Worm (Caenorhabditis elegans) whole organism, L4 larva: ENCODE measurements around the gene Y65A5A.24.

Experiments
- F10B5.3 ChIP-seq: sonication (generic microtip); optimal IDR thresholded peaks from 2 replicates; lab custom pipeline; 2016; ENCODE audit warnings: mild to moderate bottlenecking, missing genetic modification characterization, missing compliant biosample characterization
- F37D6.2 ChIP-seq: sonication (generic microtip); optimal IDR thresholded peaks from 2 replicates; lab custom pipeline; 2016; ENCODE audit warnings: mild to moderate bottlenecking, missing genetic modification characterization, missing compliant biosample characterization
- Y5F2A.4 ChIP-seq: fragments of 200-800 bp; sonication (Bioruptor generic); optimal IDR thresholded peaks from 2 replicates; lab custom pipeline; 2018; ENCODE audit warnings: mild to moderate bottlenecking, missing genetic modification characterization, missing compliant biosample characterization
- ZK337.2 ChIP-seq: fragments of 200-800 bp; sonication (Bioruptor generic); IDR thresholded peaks from 2 replicates; pipeline ENCODE4 v1.3.6; 2022; ENCODE audit warnings: missing genetic modification reagents, missing genetic modification characterization, missing compliant biosample characterization
- ZK546.5 ChIP-seq, 2 experiments: sonication (generic microtip); optimal IDR thresholded peaks; 2 replicates each; lab custom pipeline; 2017; ENCODE audit warnings: missing biosample characterization in 2 of 2, missing genetic modification characterization in 2 of 2
- aha-1 ChIP-seq: fragments of 150-350 bp; peaks from one replicate; lab custom pipeline; 2014; ENCODE audit warnings: missing biosample characterization, missing genetic modification characterization
- aly-2 ChIP-seq: sonication (generic microtip); optimal IDR thresholded peaks from 2 replicates; lab custom pipeline; 2018; ENCODE audit warnings: missing biosample characterization, missing genetic modification characterization
- ama-1 ChIP-seq: fragments of 150-350 bp; optimal IDR thresholded peaks from 2 replicates; lab custom pipeline; 2014; ENCODE audit warnings: inconsistent platforms, mixed read lengths
- arid-1 ChIP-seq: fragments of 200-800 bp; sonication (Bioruptor generic); conservative IDR thresholded peaks from 2 replicates; pipeline ENCODE4 v1.3.6; 2022; ENCODE audit warnings: missing genetic modification reagents, missing genetic modification characterization, missing compliant biosample characterization
- ceh-20 ChIP-seq: fragments of 200-800 bp; sonication (Bioruptor generic); IDR thresholded peaks from 2 replicates; pipeline ENCODE4 v1.3.6; 2022; ENCODE audit warnings: missing genetic modification reagents, missing genetic modification characterization, missing compliant biosample characterization
- ceh-32 ChIP-seq: sonication (generic microtip); optimal IDR thresholded peaks from 2 replicates; lab custom pipeline; 2016; ENCODE audit warnings: mild to moderate bottlenecking, missing genetic modification characterization, missing compliant biosample characterization; ENCODE audit not compliant: poor library complexity
- ceh-62 ChIP-seq: sonication (generic microtip); optimal IDR thresholded peaks from 2 replicates; lab custom pipeline; 2017; ENCODE audit warnings: missing biosample characterization, missing genetic modification characterization
- daf-12 ChIP-seq: fragments of 150-350 bp; optimal IDR thresholded peaks from 2 replicates; lab custom pipeline; 2014; ENCODE audit warnings: missing biosample characterization, missing genetic modification reagents, missing genetic modification characterization
- daf-19 ChIP-seq: fragments of 200-800 bp; sonication (Bioruptor generic); conservative IDR thresholded peaks from 2 replicates; pipeline ENCODE4 v1.3.6; 2022; ENCODE audit warnings: missing genetic modification characterization, missing compliant biosample characterization
- dmd-9 ChIP-seq: fragments of 200-800 bp; sonication (Bioruptor generic); IDR thresholded peaks from 2 replicates; pipeline ENCODE4 v1.3.6; 2022; ENCODE audit warnings: missing genetic modification reagents, missing genetic modification characterization, missing compliant biosample characterization
- dve-1 ChIP-seq: sonication (generic microtip); optimal IDR thresholded peaks from 2 replicates; lab custom pipeline; 2017; ENCODE audit warnings: antibody characterized with exemption, mild to moderate bottlenecking, missing genetic modification characterization, missing compliant biosample characterization; ENCODE audit not compliant: insufficient read depth
- egl-27 ChIP-seq: sonication (generic microtip); optimal IDR thresholded peaks from 3 replicates; lab custom pipeline; 2017; ENCODE audit warnings: missing biosample characterization, missing genetic modification reagents, missing genetic modification characterization
- egl-43 ChIP-seq: fragments of 200-800 bp; sonication (Bioruptor generic); IDR thresholded peaks from 2 replicates; pipeline ENCODE4 v1.3.6; 2022; ENCODE audit warnings: missing genetic modification reagents, missing genetic modification characterization, missing compliant biosample characterization
- gei-8 ChIP-seq: fragments of 200-800 bp; sonication (Bioruptor generic); optimal IDR thresholded peaks from 2 replicates; lab custom pipeline; 2018; ENCODE audit warnings: mild to moderate bottlenecking, missing genetic modification characterization, missing compliant biosample characterization
- hlh-11 ChIP-seq: fragments of 200-800 bp; sonication (Bioruptor generic); optimal IDR thresholded peaks from 2 replicates; lab custom pipeline; 2018; ENCODE audit warnings: mild to moderate bottlenecking, missing genetic modification characterization, missing compliant biosample characterization
- lim-7 ChIP-seq: fragments of 200-800 bp; sonication (Bioruptor generic); IDR thresholded peaks from 2 replicates; pipeline ENCODE4 v1.3.6; 2022; ENCODE audit warnings: missing genetic modification characterization, missing compliant biosample characterization
- lin-39 ChIP-seq: fragments of 150-350 bp; optimal IDR thresholded peaks from 2 replicates; lab custom pipeline; 2014; ENCODE audit warnings: missing biosample characterization, missing genetic modification reagents, missing genetic modification characterization
- lsy-2 ChIP-seq, 2 experiments: fragments of 150-350 bp in 1 of 2; sonication (generic microtip) in 1 of 2; optimal IDR thresholded peaks; 2 replicates each; lab custom pipeline; 2014 to 2017; ENCODE audit warnings: missing biosample characterization in 2 of 2, missing genetic modification characterization in 2 of 2
- mdt-29 ChIP-seq: fragments of 200-800 bp; sonication (Bioruptor generic); IDR thresholded peaks from 2 replicates; pipeline ENCODE4 v1.3.6; 2022; ENCODE audit warnings: missing genetic modification reagents, missing genetic modification characterization, missing compliant biosample characterization
- mep-1 ChIP-seq: fragments of 150-350 bp; sonication (generic microtip); optimal IDR thresholded peaks from 3 replicates; lab custom pipeline; 2014; ENCODE audit warnings: missing biosample characterization, missing genetic modification characterization
- nhr-41 ChIP-seq: fragments of 200-800 bp; sonication (Bioruptor generic); IDR thresholded peaks from 2 replicates; pipeline ENCODE4 v1.3.6; 2022; ENCODE audit warnings: missing genetic modification reagents, missing genetic modification characterization, missing compliant biosample characterization
- nhr-48 ChIP-seq: sonication (generic microtip); optimal IDR thresholded peaks from 2 replicates; lab custom pipeline; 2016; ENCODE audit warnings: mild to moderate bottlenecking, missing genetic modification characterization, missing compliant biosample characterization
- pqm-1 ChIP-seq: sonication (generic microtip); optimal IDR thresholded peaks from 2 replicates; lab custom pipeline; 2017; ENCODE audit warnings: missing biosample characterization, missing genetic modification characterization
- snpc-4 ChIP-seq: fragments of 150-350 bp; optimal IDR thresholded peaks from 2 replicates; lab custom pipeline; 2014; ENCODE audit warnings: missing biosample characterization, missing genetic modification characterization
- spr-3 ChIP-seq: fragments of 200-800 bp; sonication (Bioruptor generic); optimal IDR thresholded peaks from 2 replicates; lab custom pipeline; 2018; ENCODE audit warnings: mild to moderate bottlenecking, missing genetic modification characterization, missing compliant biosample characterization
- unc-39 ChIP-seq: sonication (generic microtip); optimal IDR thresholded peaks from 2 replicates; lab custom pipeline; 2017; ENCODE audit warnings: missing biosample characterization, missing genetic modification characterization
- unc-62 ChIP-seq, 3 experiments: fragments of 150-350 bp in 1 of 3; sonication (generic microtip); optimal IDR thresholded peaks in 2 of 3; peaks in 1 of 3; 1 replicate in 1 of 3; 2 replicates in 2 of 3; lab custom pipeline; 2014 to 2017; ENCODE audit warnings: missing biosample characterization in 3 of 3, missing genetic modification characterization in 3 of 3, missing genetic modification reagents in 3 of 3, missing genotype in 1 of 3
- zag-1 ChIP-seq: fragments of 150-350 bp; optimal IDR thresholded peaks from 2 replicates; lab custom pipeline; 2014; ENCODE audit warnings: missing biosample characterization, missing genetic modification characterization
- zip-2 ChIP-seq: fragments of 150-350 bp; optimal IDR thresholded peaks from 2 replicates; lab custom pipeline; 2014; ENCODE audit warnings: missing biosample characterization, missing genetic modification characterization

Gene Y65A5A.24

ce11 chrIV:16400412-16401381, 6.9 kb downstream of the Y65A5A.24 start (continued):
- TF ChIP-seq daf-19 (GFP tag; lab: Robert Waterston, UW) (no peak), zip-2 (tag; lab: Kevin White, UChicago) (peak; percentile 19), Y5F2A.4 (GFP tag; lab: Kevin White, UChicago) (peak; percentile 63), unc-39 (tag; lab: Kevin White, UChicago) (no peak), ZK337.2 (GFP tag; lab: Robert Waterston, UW) (peak; percentile 55; the same call in 1 of the 2 replicates), F37D6.2 (tag; lab: Kevin White, UChicago) (no peak), mdt-29 (GFP tag; lab: Robert Waterston, UW) (peak; percentile 61), egl-27 (tag; lab: Kevin White, UChicago) (no peak), pqm-1 (tag; lab: Kevin White, UChicago) (no peak), dmd-9 (GFP tag; lab: Robert Waterston, UW) (no peak), mep-1 (peak; percentile 16), ceh-32 (tag; lab: Kevin White, UChicago) (no peak), ama-1 (no peak), spr-3 (GFP tag; lab: Kevin White, UChicago) (no peak), daf-12 (tag; lab: Kevin White, UChicago) (no peak), lsy-2 (tag; optimal IDR thresholded peaks at IDR 0.05; lab: Kevin White, UChicago) (peak in 1 of 2 experiments; percentile 27), gei-8 (GFP tag; lab: Kevin White, UChicago) (peak; percentile 85), ceh-62 (tag; lab: Kevin White, UChicago) (no peak), ZK546.5 (tag; optimal IDR thresholded peaks at IDR 0.05; lab: Kevin White, UChicago) (no peak), dve-1 (peak; percentile 38), zag-1 (tag; lab: Kevin White, UChicago) (no peak), arid-1 (GFP tag; lab: Robert Waterston, UW) (peak; percentile 93)

- TF ChIP-seq nhr-41 (GFP tag; lab: Robert Waterston, UW) (no peak), unc-62 (GFP tag; optimal IDR thresholded peaks at IDR 0.05 in 1 of 2; lab: Kevin White, UChicago) (peak in 1 of 2 experiments; percentile 22), unc-62 (tag; optimal IDR thresholded peaks at IDR 0.05; lab: Kevin White, UChicago) (no peak), hlh-11 (tag; lab: Kevin White, UChicago) (no peak), lim-7 (GFP tag; lab: Robert Waterston, UW) (no peak), nhr-48 (tag; lab: Kevin White, UChicago) (no peak), lin-39 (tag; lab: Kevin White, UChicago) (no peak)
Observed at ce11 chrIV:16401428-16401827, 7.7 kb downstream of the Y65A5A.24 start.

- TF ChIP-seq F37D6.2 (tag; lab: Kevin White, UChicago) (no peak), unc-62 (GFP tag; optimal IDR thresholded peaks at IDR 0.05 in 1 of 2; lab: Kevin White, UChicago) (peak in 1 of 2 experiments; percentile 52), unc-62 (tag; optimal IDR thresholded peaks at IDR 0.05; lab: Kevin White, UChicago) (no peak), mdt-29 (GFP tag; lab: Robert Waterston, UW) (no peak), Y5F2A.4 (GFP tag; lab: Kevin White, UChicago) (no peak)
- TF ChIP-seq, all 104 proteins: peak for 1
Observed at ce11 chrIV:16403283-16403682, 9.5 kb downstream of the Y65A5A.24 start.

ce11 chrIV:16407800-16408199, 14.0 kb downstream of the Y65A5A.24 start:
- TF ChIP-seq aha-1 (tag; lab: Kevin White, UChicago) (peak; percentile 90), spr-3 (GFP tag; lab: Kevin White, UChicago) (no peak)

- TF ChIP-seq mdt-29 (GFP tag; lab: Robert Waterston, UW): no peak
- no peak for TF ChIP-seq egl-43 (GFP tag; lab: Robert Waterston, UW)
- TF ChIP-seq ceh-20 (GFP tag; lab: Robert Waterston, UW): no peak
- no peak for TF ChIP-seq snpc-4 (tag; lab: Kevin White, UChicago)
- no peak for TF ChIP-seq F10B5.3 (tag; lab: Kevin White, UChicago)
- no peak for TF ChIP-seq daf-19 (GFP tag; lab: Robert Waterston, UW)
- TF ChIP-seq aly-2 (tag; lab: Kevin White, UChicago): no peak
Observed at ce11 chrIV:16410078-16410636, 16.4 kb downstream of the Y65A5A.24 start.
